Fruit fly (Drosophila melanogaster): Measurements from ENCODE around the gene zuc.

dm6 chr2L:11947641-11948040 lies 42.0 kb downstream of the zuc start, which contains the start of gene CG16964:
- TF ChIP-seq CG15336 (GFP tag; IDR thresholded peaks at IDR 0.05) (no peak), svp (GFP tag) (no peak), CG9139 (GFP tag; optimal IDR thresholded peaks at IDR 0.05) (no peak), Blimp-1 (GFP tag; optimal IDR thresholded peaks at IDR 0.05) (no peak), Gug (GFP tag; IDR thresholded peaks at IDR 0.05) (no peak), OdsH (GFP tag; optimal IDR thresholded peaks at IDR 0.05) (no peak)

All from whole organism, prepupa.